Fruit fly (Drosophila melanogaster): Measurements from ENCODE around the gene EloB.

dm6 chr3R:20573326-20573725 lies 6.3 kb downstream of the EloB start:
- TF ChIP-seq CG10348 (GFP tag; IDR thresholded peaks at IDR 0.05) (no peak), CG14655 (GFP tag; optimal IDR thresholded peaks at IDR 0.05) (no peak), Snoo (tag; optimal IDR thresholded peaks at IDR 0.05) (no peak), CG17806 (tag; optimal IDR thresholded peaks at IDR 0.05) (no peak), CG13204 (GFP tag; optimal IDR thresholded peaks at IDR 0.05) (no peak), gl (tag; optimal IDR thresholded peaks at IDR 0.05) (no peak), CG9948 (tag; optimal IDR thresholded peaks at IDR 0.05) (no peak), CG15710 (tag; optimal IDR thresholded peaks at IDR 0.05) (no peak), CG32121 (GFP tag; IDR thresholded peaks at IDR 0.05) (no peak), CG12605 (GFP tag; IDR thresholded peaks at IDR 0.05) (no peak), fd96Ca (GFP tag; IDR thresholded peaks at IDR 0.05) (no peak), CG8159 (tag; optimal IDR thresholded peaks at IDR 0.05) (no peak)
